Worm (Caenorhabditis elegans) whole organism, L3 larva: Measurements from ENCODE around the gene tnt-2.
"Not testable (repeated sequence)": the region's sequence is repeated elsewhere in the genome, so short reads cannot be mapped to it uniquely, and the experiment has no call there.

Experiments used
- R02D3.7 ChIP-seq: fragments of 150-350 bp; optimal IDR thresholded peaks from 2 replicates; lab custom pipeline; 2014; ENCODE audit warnings: missing biosample characterization, missing genetic modification characterization
- ZK546.5 ChIP-seq: sonication (generic microtip); optimal IDR thresholded peaks from 2 replicates; lab custom pipeline; 2017; ENCODE audit warnings: missing biosample characterization, missing genetic modification characterization
- aly-2 ChIP-seq: fragments of 150-350 bp; optimal IDR thresholded peaks from 2 replicates; lab custom pipeline; 2014; ENCODE audit warnings: missing biosample characterization, missing genetic modification characterization
- ama-1 ChIP-seq: fragments of 150-350 bp; optimal IDR thresholded peaks from 2 replicates; lab custom pipeline; 2018
- ceh-82 ChIP-seq: fragments of 150-350 bp; optimal IDR thresholded peaks from 2 replicates; lab custom pipeline; 2014; ENCODE audit warnings: missing biosample characterization, missing genetic modification characterization
- egl-27 ChIP-seq: sonication (generic microtip); optimal IDR thresholded peaks from 4 replicates; lab custom pipeline; 2017; ENCODE audit warnings: missing biosample characterization, missing genetic modification reagents, missing genetic modification characterization
- egl-5 ChIP-seq: fragments of 150-350 bp; optimal IDR thresholded peaks from 2 replicates; lab custom pipeline; 2017; ENCODE audit warnings: missing biosample characterization, missing genetic modification reagents, missing genetic modification characterization, inconsistent platforms
- elt-1 ChIP-seq: fragments of 150-350 bp; optimal IDR thresholded peaks from 2 replicates; lab custom pipeline; 2014; ENCODE audit warnings: missing biosample characterization, missing genetic modification characterization
- elt-2 ChIP-seq: sonication (generic microtip); optimal IDR thresholded peaks from 2 replicates; lab custom pipeline; 2016; ENCODE audit warnings: missing genetic modification reagents, mild to moderate bottlenecking, missing genetic modification characterization, missing compliant biosample characterization
- elt-3 ChIP-seq, 3 experiments: fragments of 150-350 bp in 1 of 3; sonication (generic microtip) in 2 of 3; optimal IDR thresholded peaks; 2 replicates in 2 of 3; 4 replicates in 1 of 3; lab custom pipeline; 2014 to 2017; ENCODE audit warnings: missing biosample characterization in 3 of 3, missing genetic modification characterization in 3 of 3
- fkh-10 ChIP-seq: sonication (generic microtip); optimal IDR thresholded peaks from 2 replicates; lab custom pipeline; 2017; ENCODE audit warnings: missing biosample characterization, missing genetic modification reagents, missing genetic modification characterization
- fkh-2 ChIP-seq: fragments of 150-350 bp; optimal IDR thresholded peaks from 2 replicates; lab custom pipeline; 2014; ENCODE audit warnings: missing biosample characterization, missing genetic modification reagents, missing genetic modification characterization
- fos-1 ChIP-seq: fragments of 150-350 bp; optimal IDR thresholded peaks from 2 replicates; lab custom pipeline; 2014; ENCODE audit warnings: missing biosample characterization, missing genetic modification characterization
- hmg-11 ChIP-seq: sonication (generic microtip); optimal IDR thresholded peaks from 2 replicates; lab custom pipeline; 2016; ENCODE audit warnings: missing genetic modification characterization, missing compliant biosample characterization
- jun-1 ChIP-seq: fragments of 150-350 bp; optimal IDR thresholded peaks from 2 replicates; lab custom pipeline; 2014; ENCODE audit warnings: missing biosample characterization, missing genetic modification reagents, missing genetic modification characterization
- lin-15B ChIP-seq: fragments of 150-350 bp; optimal IDR thresholded peaks from 2 replicates; lab custom pipeline; 2014; ENCODE audit warnings: missing biosample characterization, missing genetic modification characterization
- lin-39 ChIP-seq: fragments of 150-350 bp; optimal IDR thresholded peaks from 2 replicates; lab custom pipeline; 2018; ENCODE audit warnings: missing biosample characterization, missing genetic modification reagents, missing genetic modification characterization
- mdl-1 ChIP-seq: fragments of 150-350 bp; optimal IDR thresholded peaks from 2 replicates; lab custom pipeline; 2014; ENCODE audit warnings: missing biosample characterization, missing genetic modification characterization
- mml-1 ChIP-seq: fragments of 150-350 bp; sonication (generic microtip); optimal IDR thresholded peaks from 3 replicates; lab custom pipeline; 2014; ENCODE audit warnings: missing biosample characterization, missing genetic modification characterization
- nfya-1 ChIP-seq: sonication (generic microtip); optimal IDR thresholded peaks from 2 replicates; lab custom pipeline; 2017; ENCODE audit warnings: missing genetic modification characterization, mild to moderate bottlenecking, missing compliant biosample characterization, antibody characterized with exemption, moderate library complexity; ENCODE audit not compliant: insufficient read depth
- nhr-11 ChIP-seq: fragments of 150-350 bp; optimal IDR thresholded peaks from 2 replicates; lab custom pipeline; 2014; ENCODE audit warnings: missing biosample characterization, missing genetic modification characterization
- nhr-12 ChIP-seq: fragments of 150-350 bp; optimal IDR thresholded peaks from 2 replicates; lab custom pipeline; 2014; ENCODE audit warnings: missing biosample characterization, missing genetic modification characterization
- nhr-23 ChIP-seq: fragments of 150-350 bp; optimal IDR thresholded peaks from 2 replicates; lab custom pipeline; 2014; ENCODE audit warnings: missing biosample characterization, missing genetic modification reagents, missing genetic modification characterization
- nhr-237 ChIP-seq: fragments of 150-350 bp; optimal IDR thresholded peaks from 2 replicates; lab custom pipeline; 2014; ENCODE audit warnings: missing biosample characterization, missing genetic modification characterization
- nhr-28 ChIP-seq: fragments of 150-350 bp; optimal IDR thresholded peaks from 2 replicates; lab custom pipeline; 2014; ENCODE audit warnings: missing biosample characterization, missing genetic modification characterization
- nhr-43 ChIP-seq: sonication (generic microtip); optimal IDR thresholded peaks from 2 replicates; lab custom pipeline; 2016; ENCODE audit warnings: mild to moderate bottlenecking, missing genetic modification characterization, missing compliant biosample characterization; ENCODE audit not compliant: poor library complexity, severe bottlenecking
- nhr-67 ChIP-seq: fragments of 150-350 bp; optimal IDR thresholded peaks from 2 replicates; lab custom pipeline; 2014; ENCODE audit warnings: missing biosample characterization, missing genetic modification characterization
- nhr-76 ChIP-seq: fragments of 150-350 bp; sonication (generic microtip); optimal IDR thresholded peaks from 5 replicates; lab custom pipeline; 2014; ENCODE audit warnings: missing biosample characterization, missing genetic modification characterization
- pha-4 ChIP-seq: fragments of 150-350 bp; optimal IDR thresholded peaks from 2 replicates; lab custom pipeline; 2014; ENCODE audit warnings: missing biosample characterization, missing genetic modification reagents, missing genetic modification characterization
- pqm-1 ChIP-seq: fragments of 150-350 bp; optimal IDR thresholded peaks from 2 replicates; lab custom pipeline; 2017; ENCODE audit warnings: missing biosample characterization, missing genetic modification characterization, inconsistent platforms
- sea-2 ChIP-seq: fragments of 150-350 bp; sonication (generic microtip); optimal IDR thresholded peaks from 4 replicates; lab custom pipeline; 2014; ENCODE audit warnings: missing biosample characterization, missing genetic modification reagents, missing genetic modification characterization
- skn-1 ChIP-seq: fragments of 150-350 bp; optimal IDR thresholded peaks from 2 replicates; lab custom pipeline; 2014; ENCODE audit warnings: missing biosample characterization, missing genetic modification characterization
- snpc-4 ChIP-seq: fragments of 150-350 bp; optimal IDR thresholded peaks from 2 replicates; lab custom pipeline; 2014; ENCODE audit warnings: missing biosample characterization, missing genetic modification characterization
- unc-62 ChIP-seq: fragments of 150-350 bp; sonication (generic microtip); optimal IDR thresholded peaks from 4 replicates; lab custom pipeline; 2014; ENCODE audit warnings: missing biosample characterization, missing genetic modification reagents, missing genetic modification characterization
- zag-1 ChIP-seq: fragments of 150-350 bp; optimal IDR thresholded peaks from 2 replicates; lab custom pipeline; 2014; ENCODE audit warnings: missing biosample characterization, missing genetic modification characterization
- ztf-11 ChIP-seq: fragments of 150-350 bp; optimal IDR thresholded peaks from 2 replicates; lab custom pipeline; 2014; ENCODE audit warnings: missing biosample characterization, missing genetic modification characterization
- ztf-4 ChIP-seq: fragments of 150-350 bp; optimal IDR thresholded peaks from 2 replicates; lab custom pipeline; 2014; ENCODE audit warnings: missing biosample characterization, missing genetic modification characterization

tnt-2 gene

DNA sequence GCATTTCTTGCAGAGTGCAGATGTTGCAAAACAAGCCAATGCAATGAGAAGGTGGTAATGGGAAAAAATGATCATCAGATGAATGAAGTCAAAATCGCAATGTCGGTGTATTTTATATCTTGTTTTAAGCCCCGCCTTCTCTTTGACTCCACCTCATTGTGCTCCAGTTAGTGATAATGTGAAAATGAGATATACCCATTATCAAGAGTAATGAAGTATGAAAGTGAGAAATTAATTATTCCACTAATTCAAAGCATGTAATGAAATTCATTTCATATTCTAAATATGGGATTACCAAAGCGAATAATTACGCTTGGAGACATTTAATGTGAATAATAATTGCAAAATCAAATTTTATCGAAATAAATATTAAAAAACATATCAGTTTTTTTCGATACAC lies 8.5 kb upstream of the tnt-2 start, which contains the start of gene M02D8.6:
M02D8.6 (minus strand) TSS at position 101 of the 400 bp plus-strand sequence.
- not testable (repeated sequence) for TF ChIP-seq mdl-1; fkh-2 (tag; lab: Kevin White, UChicago); aly-2 (tag; lab: Kevin White, UChicago)

ce11 chrX:8727306-8727705 lies 4.0 kb upstream of the tnt-2 start, which contains the start of gene EGAP4.1:
EGAP4.1 (minus strand) TSS chrX:8727406.
- TF ChIP-seq fos-1 (tag; lab: Kevin White, UChicago): no peak
- TF ChIP-seq nhr-67 (tag; lab: Kevin White, UChicago): no peak
- no peak for TF ChIP-seq fkh-2 (tag; lab: Kevin White, UChicago)
- peak; percentile 55 for TF ChIP-seq lin-39 (tag; lab: Kevin White, UChicago)
- TF ChIP-seq zag-1 (tag; lab: Kevin White, UChicago): no peak
- TF ChIP-seq nhr-43: no peak
- no peak for TF ChIP-seq ZK546.5
- TF ChIP-seq, all 47 proteins: peak for 1

DNA sequence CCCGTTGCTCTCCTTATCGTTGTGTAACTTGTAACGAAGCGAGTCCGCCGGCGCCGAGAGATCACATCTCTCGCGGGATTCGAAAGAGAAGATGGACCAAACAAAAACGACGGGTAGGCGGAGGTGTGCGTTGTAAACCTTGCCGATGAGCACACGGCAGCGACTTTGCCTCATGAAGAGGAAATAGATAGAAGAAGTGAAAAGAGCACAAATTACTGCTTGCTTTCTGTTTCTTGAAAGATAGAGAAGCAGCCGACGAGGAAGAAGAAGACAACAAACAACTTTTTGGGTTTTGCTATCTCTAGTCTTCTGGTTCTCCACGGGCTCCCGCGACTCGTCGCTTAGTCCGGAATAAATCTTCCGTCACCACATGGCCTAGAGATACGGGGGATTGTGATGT lies 490 bp upstream of the tnt-2 start:
- TF ChIP-seq ZK546.5 (no peak), nhr-11 (tag; lab: Kevin White, UChicago) (peak; percentile 56), nfya-1 (peak; percentile 49), fkh-2 (tag; lab: Kevin White, UChicago) (peak; percentile 30), snpc-4 (tag; lab: Kevin White, UChicago) (peak; percentile 26), pqm-1 (no peak), nhr-23 (tag; lab: Kevin White, UChicago) (no peak)

ce11 chrX:8721273-8721672 lies 2.1 kb downstream of the tnt-2 start:
- no peak for TF ChIP-seq jun-1 (tag; lab: Kevin White, UChicago)
- TF ChIP-seq pha-4 (tag; lab: Kevin White, UChicago): peak; percentile 91
- TF ChIP-seq fkh-10 (GFP tag; lab: Kevin White, UChicago): no peak

ce11 chrX:8720658-8721057 lies 2.7 kb downstream of the tnt-2 start, which contains the start of gene F53A9.9:
F53A9.9 (minus strand) TSS chrX:8720758.
- TF ChIP-seq nhr-237 (tag; lab: Kevin White, UChicago) (no peak), sea-2 (GFP tag; lab: Kevin White, UChicago) (no peak), mml-1 (no peak), unc-62 (GFP tag; lab: Kevin White, UChicago) (no peak), nfya-1 (no peak), ceh-82 (no peak), lin-39 (tag; lab: Kevin White, UChicago) (no peak), pqm-1 (no peak), nhr-76 (tag; lab: Kevin White, UChicago) (no peak), elt-3 (tag; optimal IDR thresholded peaks at IDR 0.05; lab: Kevin White, UChicago) (no peak)

DNA sequence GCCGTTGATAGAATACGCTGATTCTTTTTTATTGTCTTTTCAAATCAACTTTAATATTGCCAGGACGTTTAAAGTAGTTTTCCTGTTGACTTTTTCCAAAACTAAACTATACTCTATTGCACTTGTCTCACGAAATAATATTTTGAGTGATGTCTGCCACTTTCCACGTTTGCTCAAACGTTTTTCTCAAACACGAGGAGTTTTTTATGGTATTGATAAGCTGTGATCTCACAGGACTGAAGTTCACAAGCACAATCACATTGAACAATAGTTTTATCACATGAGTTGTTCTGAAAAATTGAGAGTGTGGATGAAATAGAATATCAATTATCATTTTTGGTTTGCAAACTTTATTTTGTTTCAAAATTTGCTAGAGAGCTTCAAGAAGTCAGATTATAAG lies 3.5 kb downstream of the tnt-2 start:
- TF ChIP-seq elt-2 (peak; percentile 78), pha-4 (tag; lab: Kevin White, UChicago) (peak; percentile 67), pqm-1 (peak; percentile 13), nhr-23 (tag; lab: Kevin White, UChicago) (no peak), hmg-11 (tag; lab: Kevin White, UChicago) (no peak)

DNA sequence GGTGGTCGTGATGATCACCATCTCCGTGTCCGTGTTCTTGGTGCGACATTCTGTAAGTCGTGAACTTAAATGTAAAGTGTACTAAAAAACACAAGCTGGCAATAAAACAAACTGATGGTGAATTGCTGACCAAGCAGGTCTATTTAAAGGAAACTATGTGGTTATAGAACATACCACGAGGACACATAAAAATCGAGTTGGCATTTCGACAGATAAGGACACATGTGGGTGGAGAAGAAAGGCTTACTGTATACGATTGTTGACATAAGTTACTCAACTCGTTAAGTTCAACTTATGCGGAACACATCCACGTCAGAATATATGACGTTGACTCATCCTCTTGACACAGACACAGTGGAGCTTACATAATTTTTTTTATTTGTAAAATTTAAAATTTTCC lies 4.5 kb downstream of the tnt-2 start, which contains the start of gene F53A9.8:
F53A9.8 (minus strand) TSS at position 49 of the 400 bp plus-strand sequence.
- peak; percentile 75 for TF ChIP-seq elt-2
- TF ChIP-seq pha-4 (tag; lab: Kevin White, UChicago): peak; percentile 71
- TF ChIP-seq snpc-4 (tag; lab: Kevin White, UChicago): no peak
- no peak for TF ChIP-seq lin-15B
- TF ChIP-seq ztf-4 (tag; lab: Kevin White, UChicago): no peak
- no peak for TF ChIP-seq hmg-11 (tag; lab: Kevin White, UChicago)
- TF ChIP-seq nhr-12 (tag; lab: Kevin White, UChicago): no peak
- no peak for TF ChIP-seq nfya-1
- TF ChIP-seq mdl-1: no peak
- peak; percentile 61 for TF ChIP-seq pqm-1
- TF ChIP-seq elt-1 (tag; lab: Kevin White, UChicago): no peak
- no peak for TF ChIP-seq ZK546.5
- no peak for TF ChIP-seq ztf-11 (tag; lab: Kevin White, UChicago)
- TF ChIP-seq lin-39 (tag; lab: Kevin White, UChicago): no peak
- TF ChIP-seq nhr-23 (tag; lab: Kevin White, UChicago): no peak
- TF ChIP-seq elt-3 (tag; optimal IDR thresholded peaks at IDR 0.05; lab: Kevin White, UChicago): no peak
- TF ChIP-seq jun-1 (tag; lab: Kevin White, UChicago): no peak
- TF ChIP-seq zag-1 (tag; lab: Kevin White, UChicago): no peak
- no peak for TF ChIP-seq ama-1
- no peak for TF ChIP-seq egl-5 (tag; lab: Kevin White, UChicago)
- no peak for TF ChIP-seq nhr-28 (tag; lab: Kevin White, UChicago)
- TF ChIP-seq nhr-76 (tag; lab: Kevin White, UChicago): no peak
- TF ChIP-seq nhr-43: no peak
- TF ChIP-seq skn-1 (tag; lab: Kevin White, UChicago): no peak
- no peak for TF ChIP-seq nhr-11 (tag; lab: Kevin White, UChicago)
- TF ChIP-seq egl-27 (tag; lab: Kevin White, UChicago): no peak
- TF ChIP-seq R02D3.7 (tag; lab: Kevin White, UChicago): no peak
